Fruit fly (Drosophila melanogaster) whole organism, embryonic: Measurements from ENCODE around the gene CG17321.

Experiments used
- ATbp ChIP-seq: fragments of 200-800 bp; sonication (Bioruptor generic); optimal IDR thresholded peaks from 2 replicates; lab custom pipeline; 2017; ENCODE audit warnings: missing biosample characterization, mild to moderate bottlenecking, missing genetic modification characterization, missing genetic modification reagents
- Atf-2 ChIP-seq: fragments of 200-800 bp; sonication (Bioruptor generic); optimal IDR thresholded peaks from 2 replicates; lab custom pipeline; 2016; ENCODE audit warnings: missing biosample characterization, missing genetic modification characterization
- CG10274 ChIP-seq: fragments of 200-800 bp; sonication (Bioruptor generic); optimal IDR thresholded peaks from 3 replicates; lab custom pipeline; 2017; ENCODE audit warnings: missing biosample characterization, mild to moderate bottlenecking, missing genetic modification characterization
- CG11247 ChIP-seq: fragments of 200-800 bp; sonication (Bioruptor generic); IDR thresholded peaks from 2 replicates; pipeline ENCODE4 v1.3.6; 2022; ENCODE audit warnings: missing biosample characterization, missing genetic modification characterization
- CG11504 ChIP-seq: fragments of 200-800 bp; sonication (Bioruptor generic); optimal IDR thresholded peaks from 3 replicates; lab custom pipeline; 2019; ENCODE audit warnings: missing biosample characterization, mild to moderate bottlenecking, missing genetic modification characterization, moderate library complexity
- CG12219 ChIP-seq: fragments of 200-800 bp; sonication (Bioruptor generic); optimal IDR thresholded peaks from 3 replicates; lab custom pipeline; 2018; ENCODE audit warnings: missing biosample characterization, mild to moderate bottlenecking, missing genetic modification characterization
- CG12769 ChIP-seq: fragments of 200-800 bp; sonication (Bioruptor generic); optimal IDR thresholded peaks from 2 replicates; lab custom pipeline; 2019; ENCODE audit warnings: missing biosample characterization, mild to moderate bottlenecking, missing genetic modification characterization, moderate library complexity
- CG14014 ChIP-seq: fragments of 200-800 bp; sonication (Bioruptor generic); IDR thresholded peaks from 2 replicates; pipeline ENCODE4 v1.3.6; 2022; ENCODE audit warnings: missing biosample characterization, missing genetic modification characterization
- CG14441 ChIP-seq: fragments of 200-800 bp; sonication (Bioruptor generic); IDR thresholded peaks from 2 replicates; pipeline ENCODE4 v1.3.6; 2022; ENCODE audit warnings: missing biosample characterization, missing genetic modification characterization
- CG16813 ChIP-seq: fragments of 200-800 bp; sonication (Bioruptor generic); IDR thresholded peaks from 3 replicates; pipeline ENCODE4 v1.3.6; 2022; ENCODE audit warnings: missing biosample characterization, missing genetic modification characterization; ENCODE audit not compliant: partially characterized antibody
- CG17568 ChIP-seq: fragments of 200-800 bp; sonication (Bioruptor generic); optimal IDR thresholded peaks from 2 replicates; lab custom pipeline; 2018; ENCODE audit warnings: missing biosample characterization, mild to moderate bottlenecking, missing genetic modification characterization, moderate library complexity
- CG18619 ChIP-seq: fragments of 200-800 bp; sonication (Bioruptor generic); optimal IDR thresholded peaks from 3 replicates; lab custom pipeline; 2017; ENCODE audit warnings: missing biosample characterization, mild to moderate bottlenecking, missing genetic modification characterization
- CG18764 ChIP-seq: fragments of 200-800 bp; sonication (Bioruptor generic); optimal IDR thresholded peaks from 3 replicates; lab custom pipeline; 2016; ENCODE audit warnings: missing biosample characterization, missing genetic modification characterization
- CG2875 ChIP-seq: fragments of 200-800 bp; sonication (Bioruptor generic); optimal IDR thresholded peaks from 2 replicates; lab custom pipeline; 2017; ENCODE audit warnings: missing biosample characterization, mild to moderate bottlenecking, missing genetic modification characterization, missing genetic modification reagents
- CG34376 ChIP-seq: fragments of 200-800 bp; sonication (Bioruptor generic); optimal IDR thresholded peaks from 2 replicates; lab custom pipeline; 2018; ENCODE audit warnings: missing biosample characterization, mild to moderate bottlenecking, missing genetic modification characterization
- CG42726 ChIP-seq: fragments of 200-800 bp; sonication (Bioruptor generic); IDR thresholded peaks from 2 replicates; pipeline ENCODE4 v1.3.6; 2022; ENCODE audit warnings: missing biosample characterization, missing genetic modification characterization; ENCODE audit not compliant: partially characterized antibody
- CG6683 ChIP-seq: fragments of 200-800 bp; sonication (Bioruptor generic); optimal IDR thresholded peaks from 2 replicates; lab custom pipeline; 2017; ENCODE audit warnings: missing biosample characterization, mild to moderate bottlenecking, missing genetic modification characterization, missing genetic modification reagents
- CG6791 ChIP-seq: fragments of 200-800 bp; sonication (Bioruptor generic); IDR thresholded peaks from 3 replicates; pipeline ENCODE4 v1.3.6; 2022; ENCODE audit warnings: missing biosample characterization, missing genetic modification characterization; ENCODE audit not compliant: partially characterized antibody
- CG8089 ChIP-seq: fragments of 200-800 bp; sonication (Bioruptor generic); optimal IDR thresholded peaks from 3 replicates; lab custom pipeline; 2016; ENCODE audit warnings: missing biosample characterization, missing genetic modification characterization
- CG8388 ChIP-seq: fragments of 200-800 bp; sonication (Bioruptor generic); optimal IDR thresholded peaks from 2 replicates; lab custom pipeline; 2019; ENCODE audit warnings: missing biosample characterization, mild to moderate bottlenecking, missing genetic modification characterization, moderate library complexity
- CG8478 ChIP-seq: fragments of >200 bp; optimal IDR thresholded peaks from 2 replicates; lab custom pipeline; 2018
- Deaf1 ChIP-seq: fragments of 200-800 bp; optimal IDR thresholded peaks from 3 replicates; lab custom pipeline; 2019; ENCODE audit warnings: missing biosample characterization, mild to moderate bottlenecking, missing genetic modification characterization, moderate library complexity
- Ets65A ChIP-seq: fragments of 200-800 bp; sonication (Bioruptor generic); peaks from one replicate; lab custom pipeline; 2016; ENCODE audit warnings: missing biosample characterization, missing genetic modification characterization
- Fer3 ChIP-seq: fragments of 200-800 bp; sonication (Bioruptor generic); optimal IDR thresholded peaks from 2 replicates; lab custom pipeline; 2018; ENCODE audit warnings: missing biosample characterization, mild to moderate bottlenecking, missing genetic modification characterization, moderate library complexity
- H2.0 ChIP-seq: fragments of 200-800 bp; sonication (Bioruptor generic); IDR thresholded peaks from 2 replicates; pipeline ENCODE4 v1.3.6; 2022; ENCODE audit warnings: missing biosample characterization, missing genetic modification characterization
- HHEX ChIP-seq: fragments of 200-800 bp; sonication (Bioruptor generic); optimal IDR thresholded peaks from 3 replicates; lab custom pipeline; 2017; ENCODE audit warnings: missing biosample characterization, mild to moderate bottlenecking, missing genetic modification characterization, missing genetic modification reagents
- Hmr ChIP-seq: fragments of 200-800 bp; sonication (Bioruptor generic); optimal IDR thresholded peaks from 3 replicates; lab custom pipeline; 2017; ENCODE audit warnings: mild to moderate bottlenecking, missing biosample characterization, missing genetic modification reagents, missing genetic modification characterization
- Hr39 ChIP-seq: fragments of >200 bp; optimal IDR thresholded peaks from 2 replicates; lab custom pipeline; 2017
- Jarid2 ChIP-seq: fragments of 200-800 bp; sonication (Bioruptor generic); optimal IDR thresholded peaks from 3 replicates; lab custom pipeline; 2017; ENCODE audit warnings: mild to moderate bottlenecking, missing biosample characterization, missing genetic modification reagents, missing genetic modification characterization
- Lhr ChIP-seq: fragments of 200-800 bp; sonication (Bioruptor generic); optimal IDR thresholded peaks from 3 replicates; lab custom pipeline; 2017; ENCODE audit warnings: mild to moderate bottlenecking, missing biosample characterization, missing genetic modification reagents, missing genetic modification characterization
- Lim3 ChIP-seq: fragments of 200-800 bp; sonication (Bioruptor generic); IDR thresholded peaks from 2 replicates; pipeline ENCODE4 v1.3.6; 2022; ENCODE audit warnings: missing biosample characterization, missing genetic modification characterization
- Rfx ChIP-seq: fragments of 200-800 bp; sonication (Bioruptor generic); IDR thresholded peaks from 2 replicates; pipeline ENCODE4 v1.3.6; 2022; ENCODE audit warnings: missing biosample characterization, missing genetic modification characterization
- crp ChIP-seq, 2 experiments: fragments of 200-800 bp; sonication (Bioruptor generic); optimal IDR thresholded peaks; 2 replicates in 1 of 2; 3 replicates in 1 of 2; lab custom pipeline; 2017; ENCODE audit warnings: missing biosample characterization in 2 of 2, missing genetic modification characterization in 2 of 2, mild to moderate bottlenecking in 1 of 2, moderate library complexity in 1 of 2
- dmrt99B ChIP-seq: fragments of 200-800 bp; sonication (Bioruptor generic); optimal IDR thresholded peaks from 2 replicates; lab custom pipeline; 2018; ENCODE audit warnings: missing biosample characterization, mild to moderate bottlenecking, missing genetic modification characterization, moderate library complexity
- dpn ChIP-seq, 2 experiments: fragments of 200-800 bp; sonication (Bioruptor generic); optimal IDR thresholded peaks; 3 replicates each; lab custom pipeline; 2016; ENCODE audit warnings: missing biosample characterization in 2 of 2, missing genetic modification characterization in 2 of 2
- hb ChIP-seq: fragments of 200-800 bp; sonication (Bioruptor generic); IDR thresholded peaks from 3 replicates; pipeline ENCODE4 v1.3.6; 2022; ENCODE audit warnings: missing biosample characterization, missing genetic modification characterization; ENCODE audit not compliant: partially characterized antibody
- hkb ChIP-seq, 2 experiments: fragments of 200-800 bp in 1 of 2; fragments of >200 bp in 1 of 2; sonication (Bioruptor generic) in 1 of 2; IDR thresholded peaks in 1 of 2; optimal IDR thresholded peaks in 1 of 2; 2 replicates each; pipeline versions ENCODE4 v1.3.6 to Lab custom; 2017 to 2022; ENCODE audit warnings: missing biosample characterization in 1 of 2, missing genetic modification characterization in 1 of 2
- hth ChIP-seq: fragments of >200 bp; optimal IDR thresholded peaks from 2 replicates; lab custom pipeline; 2017; ENCODE audit warnings: inconsistent platforms
- lab ChIP-seq: fragments of 200-800 bp; sonication (Bioruptor generic); optimal IDR thresholded peaks from 3 replicates; lab custom pipeline; 2017; ENCODE audit warnings: missing biosample characterization, missing genetic modification characterization, mild to moderate bottlenecking, moderate library complexity, missing genetic modification reagents
- luna ChIP-seq: fragments of 200-800 bp; sonication (Bioruptor generic); optimal IDR thresholded peaks from 2 replicates; lab custom pipeline; 2016; ENCODE audit warnings: missing biosample characterization, missing genetic modification characterization
- pros ChIP-seq: fragments of 200-800 bp; sonication (Bioruptor generic); optimal IDR thresholded peaks from 3 replicates; lab custom pipeline; 2019; ENCODE audit warnings: missing biosample characterization, mild to moderate bottlenecking, missing genetic modification characterization, moderate library complexity
- pum ChIP-seq: fragments of 200-800 bp; sonication (Bioruptor generic); optimal IDR thresholded peaks from 2 replicates; lab custom pipeline; 2016; ENCODE audit warnings: missing biosample characterization, missing genetic modification characterization
- ro ChIP-seq: fragments of 200-800 bp; sonication (Bioruptor generic); IDR thresholded peaks from 2 replicates; pipeline ENCODE4 v1.3.6; 2022; ENCODE audit warnings: missing biosample characterization, missing genetic modification characterization
- schlank ChIP-seq: fragments of 200-800 bp; sonication (Bioruptor generic); optimal IDR thresholded peaks from 2 replicates; lab custom pipeline; 2018; ENCODE audit warnings: missing biosample characterization, mild to moderate bottlenecking, missing genetic modification characterization
- sisA ChIP-seq: fragments of 200-800 bp; sonication (Bioruptor generic); IDR thresholded peaks from 2 replicates; pipeline ENCODE4 v1.3.6; 2022; ENCODE audit warnings: missing biosample characterization, missing genetic modification characterization
- sr ChIP-seq: fragments of 200-800 bp; sonication (Bioruptor generic); IDR thresholded peaks from 3 replicates; pipeline ENCODE4 v1.3.6; 2022; ENCODE audit warnings: missing biosample characterization, missing genetic modification characterization
- twi ChIP-seq: fragments of 200-800 bp; optimal IDR thresholded peaks from 2 replicates; lab custom pipeline; 2019; ENCODE audit warnings: missing biosample characterization, mild to moderate bottlenecking, missing genetic modification characterization, moderate library complexity
- unc-4 ChIP-seq: fragments of 200-800 bp; sonication (Bioruptor generic); IDR thresholded peaks from 2 replicates; pipeline ENCODE4 v1.3.6; 2022; ENCODE audit warnings: missing biosample characterization, missing genetic modification characterization; ENCODE audit not compliant: partially characterized antibody
- wdn ChIP-seq: fragments of 200-800 bp; sonication (Bioruptor generic); IDR thresholded peaks from 2 replicates; pipeline ENCODE4 v1.3.6; 2022; ENCODE audit warnings: missing biosample characterization, missing genetic modification characterization

The CG17321 gene

DNA sequence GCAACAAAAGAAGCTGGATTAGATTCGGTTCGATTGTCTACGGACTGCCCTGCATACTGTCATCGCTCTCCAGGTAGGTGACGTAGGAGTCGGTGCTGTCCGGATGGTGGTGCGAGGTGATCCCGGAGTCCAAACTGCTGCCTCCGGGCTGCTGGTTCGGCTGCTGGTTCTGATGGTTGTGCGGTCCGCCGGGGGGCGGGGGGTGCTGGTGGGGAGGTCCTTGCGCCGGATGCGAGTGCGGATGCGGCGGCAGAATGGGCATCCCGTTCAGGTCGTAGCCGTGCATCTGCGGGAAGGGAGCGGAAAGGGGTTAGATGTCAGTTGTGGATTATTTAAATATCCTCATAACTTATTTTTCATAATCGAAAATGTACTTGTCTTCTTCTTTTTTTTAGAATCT is 15.9 kb downstream of the CG17321 start:
- TF ChIP-seq CG8478 (peak; percentile 2), sr (peak; percentile 4; the same call in 1 of the 3 replicates), CG6683 (no peak), Ets65A (GFP tag; lab: Kevin White, UChicago) (peak; percentile 20), Deaf1 (tag; lab: Kevin White, UChicago) (no peak), Hr39 (lab: Kevin White, UChicago) (peak; percentile 78), CG16813 (0 out of 3 replicates have a peak, but pooled peaks have one; percentile 22), Jarid2 (GFP tag; lab: Kevin White, UChicago) (peak; percentile 11)
- TF ChIP-seq, all 482 proteins: peak for 6

DNA sequence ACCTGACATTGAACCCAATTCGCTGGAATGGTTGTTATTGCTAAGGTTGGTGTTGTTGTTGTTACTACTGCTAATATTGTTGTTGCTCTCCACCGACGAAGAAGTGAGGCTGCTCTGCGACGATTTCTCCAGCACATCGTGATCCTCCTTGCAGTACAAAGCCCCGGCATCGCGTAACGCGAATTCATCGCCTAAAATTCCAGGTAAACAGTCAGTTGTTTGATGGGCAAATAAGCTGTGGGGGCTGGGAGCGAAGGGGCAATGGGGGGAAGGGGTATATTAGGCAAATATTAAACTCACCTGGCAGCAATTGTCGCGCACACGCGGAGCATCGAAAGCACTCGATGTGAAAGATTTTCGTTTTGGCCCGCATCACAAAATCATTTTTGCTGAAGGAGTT is 19.1 kb downstream of the CG17321 start:
- TF ChIP-seq Fer3 (no peak), CG8388 (GFP tag; lab: Kevin White, UChicago) (no peak), unc-4 (GFP tag; lab: Robert Waterston, UW) (no peak), twi (tag; lab: Kevin White, UChicago) (no peak), CG14014 (peak; percentile 37; the same call in 1 of the 2 replicates), CG18764 (GFP tag; lab: Kevin White, UChicago) (no peak), Rfx (GFP tag; lab: Robert Waterston, UW) (peak; percentile 22; the same call in 1 of the 2 replicates), ro (GFP tag; lab: Robert Waterston, UW) (0 out of 2 replicates have a peak, but pooled peaks have one; percentile 15), CG18619 (GFP tag; lab: Kevin White, UChicago) (peak; percentile 28), lab (GFP tag; lab: Kevin White, UChicago) (peak; percentile 47), crp (GFP tag; optimal IDR thresholded peaks at IDR 0.05; lab: Kevin White, UChicago) (no peak), Hmr (peak; percentile 34), CG34376 (GFP tag; lab: Kevin White, UChicago) (no peak), luna (GFP tag; lab: Kevin White, UChicago) (no peak), ATbp (GFP tag; lab: Kevin White, UChicago) (peak; percentile 57), HHEX (GFP tag; lab: Kevin White, UChicago) (peak; percentile 2), pros (GFP tag; lab: Kevin White, UChicago) (no peak), CG14441 (GFP tag; lab: Robert Waterston, UW) (no peak), hb (GFP tag; lab: Robert Waterston, UW) (no peak), CG2875 (peak; percentile 4), Lim3 (GFP tag; lab: Robert Waterston, UW) (no peak), Lhr (GFP tag; lab: Kevin White, UChicago) (no peak), CG42726 (no peak), CG12219 (no peak), Atf-2 (GFP tag; lab: Kevin White, UChicago) (no peak), hkb (optimal IDR thresholded peaks at IDR 0.05; lab: Kevin White, UChicago) (no peak), hkb (GFP tag; IDR thresholded peaks at IDR 0.05; lab: Robert Waterston, UW) (0 out of 2 replicates have a peak, but pooled peaks have one; percentile 25), sisA (no peak), CG17568 (GFP tag; lab: Kevin White, UChicago) (no peak), hth (lab: Kevin White, UChicago) (no peak), dmrt99B (no peak), CG10274 (no peak), schlank (tag; lab: Kevin White, UChicago) (peak; percentile 30), CG8089 (no peak), CG12769 (peak; percentile 39), CG11504 (tag; lab: Kevin White, UChicago) (no peak), pum (GFP tag; lab: Kevin White, UChicago) (no peak), sr (0 out of 3 replicates have a peak, but pooled peaks have one; percentile 14), wdn (GFP tag; lab: Robert Waterston, UW) (peak; percentile 16; the same call in 1 of the 2 replicates), dpn (GFP tag; optimal IDR thresholded peaks at IDR 0.05; lab: Kevin White, UChicago) (no peak), H2.0 (GFP tag; lab: Robert Waterston, UW) (no peak), CG11247 (GFP tag; lab: Robert Waterston, UW) (peak; percentile 51; the same call in 1 of the 2 replicates), CG6791 (GFP tag; lab: Robert Waterston, UW) (no peak)
